Fruit fly (Drosophila melanogaster) whole organism, embryonic: ENCODE data around the gene CG33490.

ENCODE experiments used
- Bgb ChIP-seq: fragments of 200-800 bp; sonication (Bioruptor generic); IDR thresholded peaks from 2 replicates; pipeline ENCODE4 v1.3.6; 2022; ENCODE audit warnings: missing biosample characterization, missing genetic modification characterization; ENCODE audit not compliant: partially characterized antibody
- CG10321 ChIP-seq: fragments of 200-800 bp; sonication (Bioruptor generic); IDR thresholded peaks from 2 replicates; pipeline ENCODE4 v1.3.6; 2022; ENCODE audit warnings: missing biosample characterization, missing genetic modification characterization
- CG10543 ChIP-seq: fragments of 200-800 bp; sonication (Bioruptor generic); optimal IDR thresholded peaks from 3 replicates; lab custom pipeline; 2017; ENCODE audit warnings: missing biosample characterization, mild to moderate bottlenecking, missing genetic modification characterization, moderate library complexity
- CG10979 ChIP-seq: fragments of 200-800 bp; sonication (Bioruptor generic); optimal IDR thresholded peaks from 2 replicates; lab custom pipeline; 2018; ENCODE audit warnings: missing biosample characterization, mild to moderate bottlenecking, missing genetic modification characterization, moderate library complexity
- CG11456 ChIP-seq: fragments of 200-800 bp; sonication (Bioruptor generic); IDR thresholded peaks from 3 replicates; pipeline ENCODE4 v1.3.6; 2022; ENCODE audit warnings: missing biosample characterization, missing genetic modification characterization
- CG1233 ChIP-seq: fragments of 200-800 bp; sonication (Bioruptor generic); optimal IDR thresholded peaks from 4 replicates; lab custom pipeline; 2018; ENCODE audit warnings: missing biosample characterization, mild to moderate bottlenecking, missing genetic modification characterization
- CG12659 ChIP-seq: fragments of 200-800 bp; sonication (Bioruptor generic); optimal IDR thresholded peaks from 3 replicates; lab custom pipeline; 2017; ENCODE audit warnings: mild to moderate bottlenecking, missing biosample characterization, missing genetic modification reagents, missing genetic modification characterization
- CG13123 ChIP-seq: fragments of 200-800 bp; sonication (Bioruptor generic); optimal IDR thresholded peaks from 2 replicates; lab custom pipeline; 2016; ENCODE audit warnings: missing biosample characterization, missing genetic modification characterization
- CG14441 ChIP-seq: fragments of 200-800 bp; sonication (Bioruptor generic); IDR thresholded peaks from 2 replicates; pipeline ENCODE4 v1.3.6; 2022; ENCODE audit warnings: missing biosample characterization, missing genetic modification characterization
- CG14860 ChIP-seq: fragments of 200-800 bp; sonication (Bioruptor generic); IDR thresholded peaks from 3 replicates; pipeline ENCODE4 v1.3.6; 2022; ENCODE audit warnings: missing biosample characterization, missing genetic modification characterization; ENCODE audit not compliant: partially characterized antibody
- CG17186 ChIP-seq: fragments of 200-800 bp; sonication (Bioruptor generic); optimal IDR thresholded peaks from 3 replicates; lab custom pipeline; 2017; ENCODE audit warnings: missing biosample characterization, missing genetic modification reagents, missing genetic modification characterization
- CG1792 ChIP-seq: fragments of 200-800 bp; sonication (Bioruptor generic); optimal IDR thresholded peaks from 2 replicates; lab custom pipeline; 2016; ENCODE audit warnings: missing biosample characterization, missing genetic modification characterization
- CG18476 ChIP-seq: fragments of 200-800 bp; sonication (Bioruptor generic); optimal IDR thresholded peaks from 2 replicates; lab custom pipeline; 2016; ENCODE audit warnings: missing biosample characterization, mild to moderate bottlenecking, missing genetic modification characterization
- CG2199 ChIP-seq: fragments of 200-800 bp; sonication (Bioruptor generic); IDR thresholded peaks from 3 replicates; pipeline ENCODE4 v1.3.6; 2022; ENCODE audit warnings: missing biosample characterization, missing genetic modification characterization
- CG31441 ChIP-seq: fragments of 200-800 bp; sonication (Bioruptor generic); IDR thresholded peaks from 2 replicates; pipeline ENCODE4 v1.3.6; 2022; ENCODE audit warnings: missing biosample characterization, missing genetic modification characterization
- CG34224 ChIP-seq: fragments of 200-800 bp; sonication (Bioruptor generic); IDR thresholded peaks from 3 replicates; pipeline ENCODE4 v1.3.6; 2022; ENCODE audit warnings: missing biosample characterization, missing genetic modification characterization; ENCODE audit not compliant: partially characterized antibody
- CG42726 ChIP-seq: fragments of 200-800 bp; sonication (Bioruptor generic); IDR thresholded peaks from 2 replicates; pipeline ENCODE4 v1.3.6; 2022; ENCODE audit warnings: missing biosample characterization, missing genetic modification characterization; ENCODE audit not compliant: partially characterized antibody
- CG4404 ChIP-seq: fragments of 200-800 bp; sonication (Bioruptor generic); IDR thresholded peaks from 2 replicates; pipeline ENCODE4 v1.3.6; 2022; ENCODE audit warnings: missing biosample characterization, missing genetic modification characterization
- CG6791 ChIP-seq: fragments of 200-800 bp; sonication (Bioruptor generic); IDR thresholded peaks from 3 replicates; pipeline ENCODE4 v1.3.6; 2022; ENCODE audit warnings: missing biosample characterization, missing genetic modification characterization; ENCODE audit not compliant: partially characterized antibody
- CG7372 ChIP-seq: fragments of 200-800 bp; sonication (Bioruptor generic); IDR thresholded peaks from 2 replicates; pipeline ENCODE4 v1.3.6; 2022; ENCODE audit warnings: missing biosample characterization, missing genetic modification characterization
- CG7839 ChIP-seq: fragments of 200-800 bp; sonication (Bioruptor generic); optimal IDR thresholded peaks from 3 replicates; lab custom pipeline; 2018; ENCODE audit warnings: missing biosample characterization, mild to moderate bottlenecking, missing genetic modification characterization, moderate library complexity
- CG8388 ChIP-seq: fragments of 200-800 bp; sonication (Bioruptor generic); optimal IDR thresholded peaks from 2 replicates; lab custom pipeline; 2019; ENCODE audit warnings: missing biosample characterization, mild to moderate bottlenecking, missing genetic modification characterization, moderate library complexity
- CG9437 ChIP-seq: fragments of 200-800 bp; sonication (Bioruptor generic); optimal IDR thresholded peaks from 2 replicates; lab custom pipeline; 2018; ENCODE audit warnings: missing biosample characterization, mild to moderate bottlenecking, missing genetic modification characterization
- CoRest ChIP-seq: fragments of 200-800 bp; sonication (Bioruptor generic); optimal IDR thresholded peaks from 3 replicates; lab custom pipeline; 2018; ENCODE audit warnings: missing biosample characterization, mild to moderate bottlenecking, missing genetic modification characterization, moderate library complexity
- Doc3 ChIP-seq: fragments of 200-800 bp; sonication (Bioruptor generic); IDR thresholded peaks from 3 replicates; pipeline ENCODE4 v1.3.6; 2022; ENCODE audit warnings: missing biosample characterization, missing genetic modification characterization; ENCODE audit not compliant: partially characterized antibody
- Hmr ChIP-seq: fragments of 200-800 bp; sonication (Bioruptor generic); optimal IDR thresholded peaks from 3 replicates; lab custom pipeline; 2017; ENCODE audit warnings: mild to moderate bottlenecking, missing biosample characterization, missing genetic modification reagents, missing genetic modification characterization
- Med ChIP-seq: fragments of 200-800 bp; sonication (Bioruptor generic); peaks from one replicate; lab custom pipeline; 2016; ENCODE audit warnings: missing biosample characterization, missing genetic modification characterization, mild to moderate bottlenecking, inconsistent platforms, moderate library complexity
- Opbp ChIP-seq: fragments of 200-800 bp; sonication (Bioruptor generic); IDR thresholded peaks from 3 replicates; pipeline ENCODE4 v1.3.6; 2022; ENCODE audit warnings: missing biosample characterization, missing genetic modification characterization; ENCODE audit not compliant: partially characterized antibody
- Ptx1 ChIP-seq: fragments of 200-800 bp; sonication (Bioruptor generic); IDR thresholded peaks from 2 replicates; pipeline ENCODE4 v1.3.6; 2022; ENCODE audit warnings: missing biosample characterization, missing genetic modification characterization
- Sox102F ChIP-seq: fragments of 200-800 bp; sonication (Bioruptor generic); optimal IDR thresholded peaks from 2 replicates; lab custom pipeline; 2018; ENCODE audit warnings: missing biosample characterization, mild to moderate bottlenecking, missing genetic modification characterization, moderate library complexity
- Spps ChIP-seq: fragments of 200-800 bp; sonication (Bioruptor generic); optimal IDR thresholded peaks from 2 replicates; lab custom pipeline; 2018; ENCODE audit warnings: missing biosample characterization, mild to moderate bottlenecking, missing genetic modification characterization
- Trl ChIP-seq, 3 experiments: fragments of >200 bp in 2 of 3; fragments of 200-800 bp in 1 of 3; sonication (Bioruptor generic) in 1 of 3; optimal IDR thresholded peaks; 2 replicates in 1 of 3; 3 replicates in 2 of 3; lab custom pipeline; 2016 to 2017; ENCODE audit warnings: missing biosample characterization in 1 of 3, missing genetic modification characterization in 1 of 3
- cg ChIP-seq: fragments of 200-800 bp; sonication (Bioruptor generic); optimal IDR thresholded peaks from 3 replicates; lab custom pipeline; 2019; ENCODE audit warnings: missing biosample characterization, mild to moderate bottlenecking, missing genetic modification characterization, moderate library complexity
- ci ChIP-seq: fragments of 200-800 bp; sonication (Bioruptor generic); IDR thresholded peaks from 3 replicates; pipeline ENCODE4 v1.3.6; 2022; ENCODE audit warnings: missing biosample characterization, missing genetic modification characterization
- gem ChIP-seq: fragments of 200-800 bp; sonication (Bioruptor generic); optimal IDR thresholded peaks from 2 replicates; lab custom pipeline; 2019; ENCODE audit warnings: missing biosample characterization, mild to moderate bottlenecking, missing genetic modification characterization, moderate library complexity
- grau ChIP-seq: fragments of 200-800 bp; optimal IDR thresholded peaks from 3 replicates; lab custom pipeline; 2019; ENCODE audit warnings: missing biosample characterization, mild to moderate bottlenecking, missing genetic modification characterization, moderate library complexity
- nmo ChIP-seq: fragments of 200-800 bp; sonication (Bioruptor generic); optimal IDR thresholded peaks from 2 replicates; lab custom pipeline; 2018; ENCODE audit warnings: missing biosample characterization, mild to moderate bottlenecking, missing genetic modification characterization, moderate library complexity
- pan ChIP-seq, 4 experiments: fragments of >200 bp in 3 of 4; fragments of 200-800 bp in 1 of 4; sonication (Bioruptor generic) in 1 of 4; optimal IDR thresholded peaks in 3 of 4; IDR thresholded peaks in 1 of 4; 2 replicates each; pipeline versions ENCODE4 v1.3.6 to Lab custom; 2017 to 2022; ENCODE audit warnings: missing biosample characterization in 2 of 4, missing genetic modification characterization in 2 of 4, mixed read lengths in 1 of 4
- so ChIP-seq: fragments of 200-800 bp; sonication (Bioruptor generic); IDR thresholded peaks from 3 replicates; pipeline ENCODE4 v1.3.6; 2022; ENCODE audit warnings: missing biosample characterization, missing genetic modification characterization
- sob ChIP-seq: fragments of 200-800 bp; sonication (Bioruptor generic); IDR thresholded peaks from 2 replicates; pipeline ENCODE4 v1.3.6; 2022; ENCODE audit warnings: missing biosample characterization, missing genetic modification characterization
- sr ChIP-seq: fragments of 200-800 bp; sonication (Bioruptor generic); IDR thresholded peaks from 3 replicates; pipeline ENCODE4 v1.3.6; 2022; ENCODE audit warnings: missing biosample characterization, missing genetic modification characterization
- stwl ChIP-seq: fragments of 200-800 bp; sonication (Bioruptor generic); optimal IDR thresholded peaks from 3 replicates; lab custom pipeline; 2018; ENCODE audit warnings: missing biosample characterization, mild to moderate bottlenecking, missing genetic modification characterization, moderate library complexity
- sug ChIP-seq: fragments of 200-800 bp; optimal IDR thresholded peaks from 2 replicates; lab custom pipeline; 2019; ENCODE audit warnings: missing biosample characterization, mild to moderate bottlenecking, missing genetic modification characterization, moderate library complexity
- tgo ChIP-seq: fragments of 200-800 bp; sonication (Bioruptor generic); IDR thresholded peaks from 3 replicates; pipeline ENCODE4 v1.3.6; 2022; ENCODE audit warnings: missing biosample characterization, missing genetic modification characterization
- z ChIP-seq: fragments of 200-800 bp; sonication (Bioruptor generic); IDR thresholded peaks from 3 replicates; pipeline ENCODE4 v1.3.6; 2022; ENCODE audit warnings: missing biosample characterization, missing genetic modification characterization

Gene CG33490

DNA sequence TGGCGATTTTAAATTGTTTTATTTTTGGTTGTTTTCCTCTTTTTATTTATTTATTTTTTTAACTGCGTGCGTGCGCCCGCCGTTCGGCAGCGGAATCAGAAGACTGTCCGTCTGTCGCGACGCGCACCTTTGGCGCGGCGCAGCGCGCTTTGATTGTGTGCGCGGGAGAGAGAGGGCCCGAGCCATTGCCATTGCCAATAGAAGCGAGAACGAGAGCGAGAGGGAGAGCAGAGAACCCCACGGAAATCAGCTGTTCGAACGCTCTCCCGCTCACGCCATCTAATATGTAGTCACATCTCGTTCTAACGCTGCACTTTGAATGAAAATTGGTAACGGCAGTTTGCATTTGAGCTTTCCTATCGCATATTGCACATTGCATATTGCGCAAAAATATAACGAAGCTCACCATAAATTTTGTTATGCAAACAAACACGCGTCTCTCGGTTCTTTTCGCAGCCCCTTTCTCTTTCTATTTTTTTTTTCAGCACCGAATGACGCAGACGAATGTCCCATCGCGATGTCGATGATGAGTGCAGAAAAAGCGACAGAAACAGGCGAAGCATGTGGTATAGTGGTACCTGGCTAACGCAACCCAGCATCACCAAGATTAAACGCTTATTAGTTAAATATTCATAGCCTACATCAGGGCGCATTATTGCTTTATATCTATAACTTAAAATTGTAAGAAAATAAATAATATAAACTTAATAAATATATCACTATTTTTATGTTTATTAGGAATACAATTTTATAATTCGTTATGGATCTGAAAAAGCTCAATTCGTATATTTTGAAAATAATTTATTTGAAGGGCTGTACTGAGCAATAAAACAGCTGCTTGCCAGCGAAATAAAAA lies 39.8 kb downstream of the CG33490 start (continued):
- TF ChIP-seq CG1233 (GFP tag; lab: Kevin White, UChicago) (peak; percentile 2), Spps (tag; lab: Kevin White, UChicago) (no peak), CG17186 (GFP tag; lab: Kevin White, UChicago) (no peak), CG10979 (tag; lab: Kevin White, UChicago) (no peak), CG14441 (GFP tag; lab: Robert Waterston, UW) (0 out of 2 replicates have a peak, but pooled peaks have one; percentile 16), CoRest (tag; lab: Kevin White, UChicago) (peak; percentile 54), CG10543 (GFP tag; lab: Kevin White, UChicago) (peak; percentile 55), CG9437 (GFP tag; lab: Kevin White, UChicago) (peak; percentile 1), cg (peak; percentile 63), CG8388 (GFP tag; lab: Kevin White, UChicago) (peak; percentile 23), pan (optimal IDR thresholded peaks at IDR 0.05; lab: Kevin White, UChicago) (no peak), pan (GFP tag; optimal IDR thresholded peaks at IDR 0.05 in 1 of 2, IDR thresholded peaks at IDR 0.05 in 1 of 2) (peak in 1 of 2 experiments; percentile 33), Opbp (0 out of 3 replicates have a peak, but pooled peaks have one; percentile 23), CG34224 (peak; percentile 54; the same call in 2 of the 3 replicates), grau (tag; lab: Kevin White, UChicago) (peak; percentile 88), nmo (peak; percentile 17), ci (GFP tag; lab: Robert Waterston, UW) (peak; percentile 36; the same call in 2 of the 3 replicates), Bgb (GFP tag; lab: Robert Waterston, UW) (peak; percentile 55; the same call in 1 of the 2 replicates), Ptx1 (GFP tag; lab: Robert Waterston, UW) (peak; percentile 31; the same call in 1 of the 2 replicates), CG14860 (GFP tag; lab: Robert Waterston, UW) (no peak), CG18476 (GFP tag; lab: Kevin White, UChicago) (no peak), Hmr (GFP tag; lab: Kevin White, UChicago) (no peak), CG12659 (GFP tag; lab: Kevin White, UChicago) (peak; percentile 22), Sox102F (GFP tag; lab: Kevin White, UChicago) (peak; percentile 55), z (GFP tag; lab: Robert Waterston, UW) (0 out of 3 replicates have a peak, but pooled peaks have one; percentile 15), CG4404 (GFP tag; lab: Robert Waterston, UW) (no peak), stwl (tag; lab: Kevin White, UChicago) (peak; percentile 7), CG13123 (no peak), Doc3 (GFP tag; lab: Robert Waterston, UW) (0 out of 3 replicates have a peak, but pooled peaks have one; percentile 9), sob (no peak), CG7372 (no peak), CG7839 (tag; lab: Kevin White, UChicago) (peak; percentile 48), CG31441 (GFP tag; lab: Robert Waterston, UW) (peak; percentile 48), Trl (optimal IDR thresholded peaks at IDR 0.05; lab: Kevin White, UChicago) (peak; percentile 75 to 87), Trl (GFP tag; optimal IDR thresholded peaks at IDR 0.05; lab: Kevin White, UChicago) (no peak), CG1792 (GFP tag; lab: Kevin White, UChicago) (no peak), CG42726 (GFP tag; lab: Robert Waterston, UW) (0 out of 2 replicates have a peak, but pooled peaks have one; percentile 23), CG2199 (GFP tag; lab: Robert Waterston, UW) (no peak), so (no peak), sr (GFP tag; lab: Robert Waterston, UW) (peak; percentile 38; the same call in 1 of the 3 replicates), CG6791 (GFP tag; lab: Robert Waterston, UW) (peak; percentile 58; the same call in 2 of the 3 replicates), gem (tag; lab: Kevin White, UChicago) (peak; percentile 61), sug (tag; lab: Kevin White, UChicago) (no peak), Med (GFP tag; lab: Kevin White, UChicago) (peak; percentile 78), CG11456 (GFP tag; lab: Robert Waterston, UW) (0 out of 3 replicates have a peak, but pooled peaks have one; percentile 26), tgo (GFP tag; lab: Robert Waterston, UW) (0 out of 3 replicates have a peak, but pooled peaks have one; percentile 25), CG10321 (GFP tag; lab: Robert Waterston, UW) (peak; percentile 65; the same call in 1 of the 2 replicates)
